Worm (Caenorhabditis elegans): ENCODE measurements around the gene B0035.15.

- TF ChIP-seq nhr-11 (tag; optimal IDR thresholded peaks at IDR 0.05): no peak
- TF ChIP-seq hlh-30 (tag; optimal IDR thresholded peaks at IDR 0.05; ENCODE audit: insufficient read depth): no peak
- no peak for TF ChIP-seq ama-1 (optimal IDR thresholded peaks at IDR 0.05)
- TF ChIP-seq odd-2 (tag; optimal IDR thresholded peaks at IDR 0.05): no peak
- TF ChIP-seq pha-4 (tag; optimal IDR thresholded peaks at IDR 0.05): no peak
- TF ChIP-seq ceh-22 (tag; optimal IDR thresholded peaks at IDR 0.05): no peak
- TF ChIP-seq ceh-9 (tag; optimal IDR thresholded peaks at IDR 0.05): no peak
These were observed 17.6 kb upstream of the B0035.15 start for ce11 chrIV:11315688-11316087.
